Fruit fly (Drosophila melanogaster) whole organism, prepupa: ENCODE data around the gene CG8607.

ENCODE experiments used
- CG11762 ChIP-seq: fragments of 200-800 bp; sonication (Bioruptor generic); optimal IDR thresholded peaks from 3 replicates; lab custom pipeline; 2016; ENCODE audit warnings: missing biosample characterization, missing genetic modification characterization; ENCODE audit not compliant: insufficient read depth
- CG3032 ChIP-seq: fragments of 200-800 bp; optimal IDR thresholded peaks from 2 replicates; lab custom pipeline; 2019; ENCODE audit warnings: missing biosample characterization, mild to moderate bottlenecking, missing genetic modification characterization, moderate library complexity
- CG6163 ChIP-seq: fragments of 200-800 bp; sonication (Bioruptor generic); IDR thresholded peaks from 3 replicates; pipeline ENCODE4 v1.3.6; 2022; ENCODE audit warnings: missing biosample characterization, missing genetic modification characterization
- CG6854 ChIP-seq: fragments of 200-800 bp; sonication (Bioruptor generic); optimal IDR thresholded peaks from 2 replicates; lab custom pipeline; 2017; ENCODE audit warnings: missing biosample characterization, mild to moderate bottlenecking, missing genetic modification characterization
- CG8319 ChIP-seq: fragments of 200-800 bp; sonication (Bioruptor generic); optimal IDR thresholded peaks from 3 replicates; lab custom pipeline; 2016; ENCODE audit warnings: missing biosample characterization, missing genetic modification characterization
- Gug ChIP-seq: fragments of 200-800 bp; sonication (Bioruptor generic); IDR thresholded peaks from 2 replicates; pipeline ENCODE4 v1.3.6; 2022; ENCODE audit warnings: missing biosample characterization, missing genetic modification characterization
- Met ChIP-seq: fragments of 200-800 bp; sonication (Bioruptor generic); optimal IDR thresholded peaks from 3 replicates; lab custom pipeline; 2016; ENCODE audit warnings: missing biosample characterization, missing genetic modification characterization
- Smox ChIP-seq: fragments of 200-800 bp; sonication (Bioruptor generic); optimal IDR thresholded peaks from 3 replicates; lab custom pipeline; 2016; ENCODE audit warnings: missing biosample characterization, missing genetic modification characterization
- achi ChIP-seq: fragments of 200-800 bp; sonication (Bioruptor generic); optimal IDR thresholded peaks from 3 replicates; lab custom pipeline; 2016; ENCODE audit warnings: missing biosample characterization, missing genetic modification characterization
- fd85E ChIP-seq: fragments of 200-800 bp; sonication (Bioruptor generic); optimal IDR thresholded peaks from 3 replicates; lab custom pipeline; 2016; ENCODE audit warnings: missing biosample characterization, missing genetic modification characterization
- salr ChIP-seq, 2 experiments: fragments of 200-800 bp; sonication (Bioruptor generic); optimal IDR thresholded peaks; 3 replicates each; lab custom pipeline; 2016 to 2018; ENCODE audit warnings: missing biosample characterization in 2 of 2, missing genetic modification characterization in 2 of 2, mild to moderate bottlenecking in 1 of 2
- topi ChIP-seq: fragments of 200-800 bp; sonication (Bioruptor generic); optimal IDR thresholded peaks from 3 replicates; lab custom pipeline; 2016; ENCODE audit warnings: missing biosample characterization, missing genetic modification characterization
- vri ChIP-seq: fragments of 200-800 bp; sonication (Bioruptor generic); optimal IDR thresholded peaks from 3 replicates; lab custom pipeline; 2016; ENCODE audit warnings: missing biosample characterization, mild to moderate bottlenecking, missing genetic modification characterization

DNA sequence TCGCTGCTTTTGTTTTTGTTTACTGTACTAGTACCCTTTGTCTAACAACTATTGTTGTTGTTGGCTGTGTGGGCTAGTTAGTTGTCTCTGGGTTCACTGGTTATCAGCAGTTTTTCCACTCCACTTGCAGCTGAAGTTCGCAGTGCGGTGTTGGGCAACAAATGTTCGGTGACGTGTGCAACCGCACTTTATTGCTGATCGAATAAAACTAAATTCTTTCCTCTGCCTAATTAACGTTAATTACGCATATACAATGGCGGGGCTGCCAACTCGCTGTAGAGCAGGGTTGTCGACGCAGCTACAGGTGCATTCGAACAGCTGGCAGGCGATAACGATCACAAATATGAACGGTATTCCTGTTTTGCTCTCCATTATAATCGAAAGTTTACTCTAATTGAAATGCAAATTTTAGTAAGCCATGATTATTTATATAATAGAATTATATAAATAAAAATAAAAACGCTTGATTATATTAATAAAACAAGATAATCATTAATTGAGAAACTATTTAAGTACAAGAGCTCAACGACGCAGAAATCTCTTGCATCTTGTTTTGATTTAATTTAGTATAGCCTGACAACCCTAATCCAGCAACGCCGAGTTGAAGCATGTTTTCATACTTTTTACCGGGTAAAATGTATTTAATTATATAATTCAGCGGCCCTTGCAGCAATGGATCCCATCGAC lies 8.8 kb downstream of the CG8607 start, which contains the start of the genes mrva, CG42307 and mus312:
- TF ChIP-seq CG6163 (GFP tag; lab: Robert Waterston, UW) (peak; percentile 78), Met (no peak), CG8319 (GFP tag; lab: Kevin White, UChicago) (no peak), achi (GFP tag; lab: Kevin White, UChicago) (peak; percentile 83), salr (GFP tag; optimal IDR thresholded peaks at IDR 0.05; lab: Kevin White, UChicago) (peak in 1 of 2 experiments; percentile 21), CG6854 (peak; percentile 13), Gug (GFP tag; lab: Robert Waterston, UW) (peak; percentile 77), CG11762 (GFP tag; lab: Kevin White, UChicago) (peak; percentile 76), topi (GFP tag; lab: Kevin White, UChicago) (no peak), CG3032 (tag; lab: Kevin White, UChicago) (peak; percentile 90), vri (GFP tag; lab: Kevin White, UChicago) (no peak), fd85E (GFP tag; lab: Kevin White, UChicago) (no peak), Smox (no peak)
